Fruit fly (Drosophila melanogaster) whole organism, wandering third instar larva: ENCODE measurements around the gene Sc2.

Experiments
- CG32264 ChIP-seq: fragments of 200-800 bp; sonication (Bioruptor generic); optimal IDR thresholded peaks from 2 replicates; lab custom pipeline; 2016; ENCODE audit warnings: missing biosample characterization, missing genetic modification characterization
- CG9705 ChIP-seq: fragments of 200-800 bp; sonication (Bioruptor generic); optimal IDR thresholded peaks from 2 replicates; lab custom pipeline; 2018; ENCODE audit warnings: missing biosample characterization, mild to moderate bottlenecking, missing genetic modification characterization
- CrebA ChIP-seq: fragments of 200-800 bp; sonication (Bioruptor generic); optimal IDR thresholded peaks from 2 replicates; lab custom pipeline; 2016; ENCODE audit warnings: missing biosample characterization, mild to moderate bottlenecking, missing genetic modification characterization, borderline replicate concordance
- Dfd ChIP-seq: fragments of >200 bp; optimal IDR thresholded peaks from 2 replicates; lab custom pipeline; 2017; ENCODE audit warnings: missing biosample characterization, missing genetic modification characterization
- GATAd ChIP-seq: sonication (Bioruptor generic); optimal IDR thresholded peaks from 2 replicates; lab custom pipeline; 2016; ENCODE audit warnings: missing biosample characterization, missing genetic modification characterization
- HLH106 ChIP-seq: fragments of 200-800 bp; optimal IDR thresholded peaks from 3 replicates; lab custom pipeline; 2019; ENCODE audit warnings: missing biosample characterization, mild to moderate bottlenecking, missing genetic modification characterization, moderate library complexity
- Hnf4 ChIP-seq: fragments of 200-800 bp; sonication (Bioruptor generic); optimal IDR thresholded peaks from 2 replicates; lab custom pipeline; 2016; ENCODE audit warnings: missing biosample characterization, mild to moderate bottlenecking, missing genetic modification characterization
- Hr78 ChIP-seq: fragments of >200 bp; optimal IDR thresholded peaks from 2 replicates; lab custom pipeline; 2017; ENCODE audit warnings: missing biosample characterization, missing genetic modification characterization
- Hr83 ChIP-seq: fragments of 200-300 bp; sonication (Bioruptor generic); optimal IDR thresholded peaks from 2 replicates; lab custom pipeline; 2016; ENCODE audit warnings: missing biosample characterization, mild to moderate bottlenecking, missing genetic modification characterization, moderate library complexity; ENCODE audit not compliant: poor library complexity, severe bottlenecking
- Jra ChIP-seq: sonication (Bioruptor generic); optimal IDR thresholded peaks from 2 replicates; lab custom pipeline; 2016; ENCODE audit warnings: missing biosample characterization, missing genetic modification characterization
- Mio ChIP-seq: sonication (Bioruptor generic); optimal IDR thresholded peaks from 2 replicates; lab custom pipeline; 2016; ENCODE audit warnings: missing biosample characterization, missing genetic modification characterization
- OdsH ChIP-seq: fragments of 200-800 bp; sonication (Bioruptor generic); optimal IDR thresholded peaks from 2 replicates; lab custom pipeline; 2016; ENCODE audit warnings: missing biosample characterization, mild to moderate bottlenecking, missing genetic modification characterization
- Rel ChIP-seq, 2 experiments: fragments of 200-800 bp; sonication (Bioruptor generic) in 1 of 2; optimal IDR thresholded peaks; 2 replicates in 1 of 2; 3 replicates in 1 of 2; lab custom pipeline; 2016 to 2019; ENCODE audit warnings: mild to moderate bottlenecking in 2 of 2, missing biosample characterization in 2 of 2, missing genetic modification characterization in 2 of 2, moderate library complexity in 1 of 2
- Sp1 ChIP-seq: fragments of 200-800 bp; sonication (Bioruptor generic); optimal IDR thresholded peaks from 3 replicates; lab custom pipeline; 2019; ENCODE audit warnings: missing biosample characterization, mild to moderate bottlenecking, missing genetic modification characterization, moderate library complexity
- Vsx2 ChIP-seq: fragments of 200-300, 225-300 bp; sonication (Bioruptor generic); optimal IDR thresholded peaks from 2 replicates; lab custom pipeline; 2018; ENCODE audit warnings: missing biosample characterization, missing genetic modification characterization; ENCODE audit not compliant: partially characterized antibody
- br ChIP-seq: fragments of 200-800 bp; sonication (Bioruptor generic); optimal IDR thresholded peaks from 2 replicates; lab custom pipeline; 2016; ENCODE audit warnings: missing biosample characterization, missing genetic modification characterization
- brk ChIP-seq: fragments of 200-800 bp; sonication (Bioruptor generic); optimal IDR thresholded peaks from 2 replicates; lab custom pipeline; 2016; ENCODE audit warnings: missing biosample characterization, mild to moderate bottlenecking, missing genetic modification characterization
- dmrt93B ChIP-seq: fragments of 200-800 bp; sonication (Bioruptor generic); optimal IDR thresholded peaks from 2 replicates; lab custom pipeline; 2018; ENCODE audit warnings: missing biosample characterization, mild to moderate bottlenecking, missing genetic modification characterization
- ey ChIP-seq: fragments of 200-800 bp; sonication (Bioruptor generic); optimal IDR thresholded peaks from 2 replicates; lab custom pipeline; 2016; ENCODE audit warnings: missing biosample characterization, missing genetic modification characterization
- foxo ChIP-seq, 2 experiments: fragments of 200-800 bp; sonication (Bioruptor generic); optimal IDR thresholded peaks; 2 replicates in 1 of 2; 3 replicates in 1 of 2; lab custom pipeline; 2016 to 2017; ENCODE audit warnings: missing biosample characterization in 2 of 2, missing genetic modification characterization in 2 of 2
- fru ChIP-seq: fragments of 200-800 bp; sonication (Bioruptor generic); optimal IDR thresholded peaks from 3 replicates; lab custom pipeline; 2016; ENCODE audit warnings: missing biosample characterization, mild to moderate bottlenecking, missing genetic modification characterization
- h ChIP-seq: fragments of 200-800 bp; sonication (Bioruptor generic); optimal IDR thresholded peaks from 3 replicates; lab custom pipeline; 2016; ENCODE audit warnings: missing biosample characterization, mild to moderate bottlenecking, missing genetic modification characterization
- lola ChIP-seq: fragments of >200 bp; optimal IDR thresholded peaks from 2 replicates; lab custom pipeline; 2017; ENCODE audit warnings: missing biosample characterization, missing genetic modification characterization
- pan ChIP-seq: fragments of >200 bp; optimal IDR thresholded peaks from 2 replicates; lab custom pipeline; 2017
- psq ChIP-seq: fragments of 200-800 bp; sonication (Bioruptor generic); optimal IDR thresholded peaks from 3 replicates; lab custom pipeline; 2017; ENCODE audit warnings: missing biosample characterization, mild to moderate bottlenecking, missing genetic modification characterization, moderate library complexity
- rgr ChIP-seq: fragments of 200-800 bp; sonication (Bioruptor generic); optimal IDR thresholded peaks from 3 replicates; lab custom pipeline; 2016; ENCODE audit warnings: missing biosample characterization, mild to moderate bottlenecking, missing genetic modification characterization
- sage ChIP-seq: fragments of 200-800 bp; sonication (Bioruptor generic); optimal IDR thresholded peaks from 2 replicates; lab custom pipeline; 2016; ENCODE audit warnings: missing biosample characterization, mild to moderate bottlenecking, missing genetic modification characterization
- sv ChIP-seq: fragments of 200-800 bp; sonication (Bioruptor generic); optimal IDR thresholded peaks from 3 replicates; lab custom pipeline; 2016; ENCODE audit warnings: missing biosample characterization, missing genetic modification characterization
- tai ChIP-seq: sonication (Bioruptor generic); optimal IDR thresholded peaks from 2 replicates; lab custom pipeline; 2016; ENCODE audit warnings: missing biosample characterization, missing genetic modification characterization
- usp ChIP-seq: fragments of >200 bp; optimal IDR thresholded peaks from 2 replicates; lab custom pipeline; 2017; ENCODE audit warnings: missing biosample characterization, missing genetic modification characterization
- woc ChIP-seq: sonication (Bioruptor generic); optimal IDR thresholded peaks from 2 replicates; lab custom pipeline; 2016; ENCODE audit warnings: missing biosample characterization, mild to moderate bottlenecking, missing genetic modification characterization

Sc2 gene

DNA sequence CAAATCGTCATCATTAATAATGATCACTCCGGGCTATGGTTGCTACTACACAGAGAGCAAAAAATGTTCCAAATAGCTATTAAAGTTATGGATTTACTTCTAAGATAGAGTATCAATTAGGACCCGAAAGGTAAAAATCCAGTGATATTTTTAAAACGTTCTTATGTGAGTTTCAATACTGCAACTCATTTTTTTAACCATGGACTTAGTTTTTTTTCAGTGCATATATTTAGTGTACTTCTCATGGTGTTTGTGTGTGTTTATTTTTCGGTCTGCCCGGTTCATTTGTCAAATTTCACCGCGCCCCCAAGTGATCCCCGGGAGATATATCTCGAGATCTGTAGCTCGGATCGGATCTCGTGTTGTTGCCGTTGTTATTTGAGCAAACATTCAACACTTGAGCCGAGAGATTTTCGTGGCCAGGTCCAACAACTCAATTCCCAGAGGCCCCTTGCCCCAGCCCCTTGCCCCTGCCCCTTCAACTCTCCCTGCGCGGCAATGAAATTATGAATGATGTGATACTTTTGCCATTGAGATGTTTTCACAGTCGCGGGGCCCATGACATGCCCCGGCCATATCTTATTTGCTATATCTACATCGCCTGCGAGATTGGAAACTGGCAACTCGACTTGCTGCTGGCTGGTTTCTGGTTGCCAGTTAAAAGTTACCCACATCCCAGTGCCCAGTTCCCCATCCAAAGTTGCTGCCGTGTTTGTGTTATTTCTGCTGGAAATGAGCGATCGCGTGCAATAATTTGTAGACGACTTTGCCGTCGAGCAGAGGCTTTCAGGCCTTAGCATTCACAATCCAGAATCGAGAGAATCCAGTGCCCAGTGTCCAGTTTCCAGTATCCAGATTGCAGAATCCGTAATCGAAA is 40.5 kb upstream of the Sc2 start:
- no peak for TF ChIP-seq br (GFP tag; lab: Kevin White, UChicago)
- TF ChIP-seq sv, result peak; percentile 45
- TF ChIP-seq rgr, result peak; percentile 41
- peak; percentile 7 for TF ChIP-seq OdsH (GFP tag; lab: Kevin White, UChicago)

DNA sequence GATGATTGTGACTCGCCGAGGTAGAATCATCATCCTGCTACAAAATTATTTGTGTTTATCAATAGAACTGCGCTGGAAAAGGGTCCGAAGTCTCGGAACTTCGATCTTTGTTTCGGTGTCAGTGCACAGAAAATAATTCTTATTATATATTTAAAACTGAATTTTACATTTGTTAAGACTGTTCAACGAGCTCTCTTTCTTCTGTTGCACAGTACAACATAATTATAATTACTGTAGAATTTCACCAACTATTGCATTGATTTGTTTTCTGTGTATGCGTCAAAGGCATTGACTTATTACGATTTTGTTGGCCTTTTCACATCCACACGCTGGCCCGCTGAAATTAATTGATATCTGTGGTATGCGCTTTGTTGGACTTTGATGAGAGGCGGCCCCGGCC is 39.8 kb upstream of the Sc2 start:
- TF ChIP-seq Hr78 (GFP tag; lab: Kevin White, UChicago) (no peak), h (GFP tag; lab: Kevin White, UChicago) (peak; percentile 26), fru (peak; percentile 28), foxo (GFP tag; optimal IDR thresholded peaks at IDR 0.05; lab: Kevin White, UChicago) (peak in 1 of 2 experiments; percentile 3), rgr (peak; percentile 10), brk (no peak), CG9705 (GFP tag; lab: Kevin White, UChicago) (no peak)

DNA sequence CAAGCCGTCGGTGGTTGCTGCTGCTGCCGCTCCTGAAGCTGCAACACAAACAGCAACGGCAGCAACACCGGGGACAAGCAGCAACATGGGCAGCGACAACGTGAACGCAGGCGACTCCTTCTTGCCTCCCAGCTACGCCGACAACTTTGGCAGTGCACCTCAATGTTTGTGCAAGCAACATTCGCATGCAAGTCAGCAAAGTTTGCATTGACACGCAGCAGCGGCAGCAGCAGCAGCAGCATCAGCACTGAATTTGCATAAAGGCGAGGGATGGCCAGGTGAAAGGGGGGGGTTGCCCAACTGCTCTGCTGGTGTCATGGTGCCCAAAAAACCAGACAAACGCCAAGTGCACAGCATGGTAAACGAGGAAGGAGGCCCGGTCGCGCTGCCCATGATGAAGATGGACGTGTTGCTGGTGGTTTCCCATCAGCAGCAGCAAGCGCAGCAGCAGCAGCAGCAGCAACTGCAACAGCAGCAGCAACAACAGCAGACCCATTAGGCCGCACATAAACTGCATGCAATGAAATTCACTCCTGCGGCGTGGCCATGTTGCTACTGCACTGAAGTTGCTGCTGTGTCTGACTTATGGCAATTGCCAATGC is 37.9 kb upstream of the Sc2 start:
- no peak for TF ChIP-seq fru
- peak; percentile 84 for TF ChIP-seq Dfd

DNA sequence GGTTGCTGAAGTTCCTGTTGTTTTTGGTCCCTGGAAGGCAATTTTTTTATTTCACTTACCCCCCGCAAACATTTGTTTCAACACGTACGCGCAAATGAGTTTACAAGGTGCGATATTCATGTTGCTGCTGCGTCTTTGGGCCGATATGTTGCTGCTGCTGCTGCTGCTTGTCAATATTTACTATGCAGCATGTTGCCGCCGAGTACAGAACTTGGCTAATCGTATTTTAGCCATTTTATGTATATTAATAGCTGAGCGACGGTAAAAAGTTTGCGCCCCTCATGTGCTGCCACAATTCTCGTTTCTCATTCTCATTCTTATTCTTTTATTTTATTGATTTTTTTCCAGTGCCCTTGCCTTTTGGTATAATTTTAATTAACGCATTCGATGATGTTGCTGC is 36.9 kb upstream of the Sc2 start:
- TF ChIP-seq Hnf4 (GFP tag; lab: Kevin White, UChicago) (no peak), h (GFP tag; lab: Kevin White, UChicago) (no peak), dmrt93B (no peak), fru (no peak)

DNA sequence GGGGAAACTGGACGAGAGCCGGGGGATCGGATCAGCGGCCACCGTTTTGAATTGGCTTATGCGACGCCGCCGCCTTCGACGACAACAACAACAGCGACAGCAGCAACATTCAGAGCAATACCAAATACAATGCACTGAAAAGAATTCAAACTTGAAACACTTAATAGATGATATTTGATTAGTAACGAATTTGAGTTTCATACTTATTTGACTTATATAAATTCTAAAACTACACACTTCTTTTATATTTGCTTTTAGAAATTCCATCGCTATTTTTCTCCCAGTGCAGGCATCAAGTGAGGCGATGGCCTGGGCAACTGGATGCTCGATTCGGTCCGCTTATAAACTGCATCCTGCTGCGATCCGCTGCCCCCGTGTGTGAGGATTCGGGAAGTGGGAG is 35.3 kb upstream of the Sc2 start:
- TF ChIP-seq pan (lab: Kevin White, UChicago) (no peak), ey (GFP tag; lab: Kevin White, UChicago) (peak; percentile 84), Mio (no peak), OdsH (GFP tag; lab: Kevin White, UChicago) (peak; percentile 76), dmrt93B (peak; percentile 20), brk (peak; percentile 66), h (GFP tag; lab: Kevin White, UChicago) (peak; percentile 89), woc (GFP tag; lab: Kevin White, UChicago) (peak; percentile 73), lola (no peak), Hnf4 (GFP tag; lab: Kevin White, UChicago) (peak; percentile 82), br (GFP tag; lab: Kevin White, UChicago) (peak; percentile 79), foxo (GFP tag; optimal IDR thresholded peaks at IDR 0.05; lab: Kevin White, UChicago) (peak; percentile 15 to 80), usp (GFP tag; lab: Kevin White, UChicago) (no peak), Vsx2 (GFP tag; lab: Kevin White, UChicago) (no peak), tai (GFP tag; lab: Kevin White, UChicago) (peak; percentile 20), Hr78 (GFP tag; lab: Kevin White, UChicago) (no peak), CG32264 (GFP tag; lab: Kevin White, UChicago) (peak; percentile 59), sage (GFP tag; lab: Kevin White, UChicago) (peak; percentile 25), sv (no peak), Hr83 (GFP tag; lab: Kevin White, UChicago) (no peak), Rel (GFP tag; optimal IDR thresholded peaks at IDR 0.05; lab: Kevin White, UChicago) (peak; percentile 57), Rel (tag; optimal IDR thresholded peaks at IDR 0.05; lab: Kevin White, UChicago) (peak; percentile 35), rgr (peak; percentile 79), Dfd (peak; percentile 20), Jra (peak; percentile 58), CrebA (GFP tag; lab: Kevin White, UChicago) (no peak), CG9705 (GFP tag; lab: Kevin White, UChicago) (no peak), GATAd (GFP tag; lab: Kevin White, UChicago) (no peak), HLH106 (tag; lab: Kevin White, UChicago) (peak; percentile 80), fru (peak; percentile 83), Sp1 (GFP tag; lab: Kevin White, UChicago) (peak; percentile 79), psq (GFP tag; lab: Kevin White, UChicago) (peak; percentile 67)
